Fruit fly (Drosophila melanogaster) whole organism, pupa: ENCODE data around the gene Gs2.

Experiments
- CG10348 ChIP-seq: fragments of 200-800 bp; sonication (Bioruptor generic); IDR thresholded peaks from 2 replicates; pipeline ENCODE4 v1.3.6; 2022; ENCODE audit warnings: missing biosample characterization, missing genetic modification characterization
- CG12605 ChIP-seq: fragments of 200-800 bp; sonication (Bioruptor generic); IDR thresholded peaks from 2 replicates; pipeline ENCODE4 v1.3.6; 2022; ENCODE audit warnings: missing biosample characterization, missing genetic modification characterization
- CG13204 ChIP-seq: fragments of 200-800 bp; sonication (Bioruptor generic); optimal IDR thresholded peaks from 2 replicates; lab custom pipeline; 2018; ENCODE audit warnings: missing biosample characterization, mild to moderate bottlenecking, missing genetic modification characterization, moderate library complexity
- CG15710 ChIP-seq: fragments of 200-800 bp; sonication (Bioruptor generic); optimal IDR thresholded peaks from 2 replicates; lab custom pipeline; 2018; ENCODE audit warnings: missing biosample characterization, mild to moderate bottlenecking, missing genetic modification characterization, moderate library complexity
- CG32121 ChIP-seq: fragments of 200-800 bp; sonication (Bioruptor generic); IDR thresholded peaks from 2 replicates; pipeline ENCODE4 v1.3.6; 2022; ENCODE audit warnings: missing biosample characterization, missing genetic modification characterization
- CG34367 ChIP-seq: fragments of 200-800 bp; sonication (Bioruptor generic); optimal IDR thresholded peaks from 2 replicates; lab custom pipeline; 2018; ENCODE audit warnings: missing biosample characterization, mild to moderate bottlenecking, missing genetic modification characterization
- CG8301 ChIP-seq: fragments of 200-800 bp; sonication (Bioruptor generic); optimal IDR thresholded peaks from 2 replicates; lab custom pipeline; 2018; ENCODE audit warnings: missing biosample characterization, mild to moderate bottlenecking, missing genetic modification characterization
- CG9948 ChIP-seq: fragments of 200-800 bp; sonication (Bioruptor generic); optimal IDR thresholded peaks from 2 replicates; lab custom pipeline; 2018; ENCODE audit warnings: missing biosample characterization, mild to moderate bottlenecking, missing genetic modification characterization, moderate library complexity
- D1 ChIP-seq: fragments of 200-800 bp; sonication (Bioruptor generic); optimal IDR thresholded peaks from 2 replicates; lab custom pipeline; 2018; ENCODE audit warnings: missing biosample characterization, mild to moderate bottlenecking, missing genetic modification characterization, moderate library complexity
- EcR ChIP-seq: fragments of 200-800 bp; sonication (Bioruptor generic); optimal IDR thresholded peaks from 3 replicates; lab custom pipeline; 2019; ENCODE audit warnings: missing biosample characterization, missing genetic modification characterization, mild to moderate bottlenecking, moderate library complexity, missing genetic modification reagents
- Pif1A ChIP-seq: fragments of 200-800 bp; sonication (Bioruptor generic); optimal IDR thresholded peaks from 3 replicates; lab custom pipeline; 2016; ENCODE audit warnings: missing biosample characterization, missing genetic modification characterization
- Snoo ChIP-seq: fragments of 200-800 bp; sonication (Bioruptor generic); optimal IDR thresholded peaks from 3 replicates; lab custom pipeline; 2017; ENCODE audit warnings: missing biosample characterization, mild to moderate bottlenecking, missing genetic modification characterization, inconsistent platforms
- rn ChIP-seq: fragments of 200-800 bp; sonication (Bioruptor generic); IDR thresholded peaks from 2 replicates; pipeline ENCODE4 v1.3.6; 2022; ENCODE audit warnings: missing biosample characterization, missing genetic modification characterization

dm6 chrX:11413090-11413489 is 9.5 kb upstream of the Gs2 start, which contains the start of gene Gr10b:
- TF ChIP-seq CG32121 (GFP tag; lab: Robert Waterston, UW) = no peak
- TF ChIP-seq Pif1A (GFP tag; lab: Kevin White, UChicago) = no peak
- TF ChIP-seq rn (GFP tag; lab: Robert Waterston, UW) = no peak
- no peak for TF ChIP-seq CG12605 (GFP tag; lab: Robert Waterston, UW)
- no peak for TF ChIP-seq Snoo (tag; lab: Kevin White, UChicago)
- no peak for TF ChIP-seq CG10348
- no peak for TF ChIP-seq D1 (tag; lab: Kevin White, UChicago)
- no peak for TF ChIP-seq EcR (GFP tag; lab: Kevin White, UChicago)
- TF ChIP-seq CG15710 = no peak
- no peak for TF ChIP-seq CG34367
- TF ChIP-seq CG9948 (tag; lab: Kevin White, UChicago) = no peak
- no peak for TF ChIP-seq CG13204 (GFP tag; lab: Kevin White, UChicago)
- TF ChIP-seq CG8301 = no peak
